Worm (Caenorhabditis elegans): ENCODE data around the gene T25D10.4.

The T25D10.4 gene

DNA sequence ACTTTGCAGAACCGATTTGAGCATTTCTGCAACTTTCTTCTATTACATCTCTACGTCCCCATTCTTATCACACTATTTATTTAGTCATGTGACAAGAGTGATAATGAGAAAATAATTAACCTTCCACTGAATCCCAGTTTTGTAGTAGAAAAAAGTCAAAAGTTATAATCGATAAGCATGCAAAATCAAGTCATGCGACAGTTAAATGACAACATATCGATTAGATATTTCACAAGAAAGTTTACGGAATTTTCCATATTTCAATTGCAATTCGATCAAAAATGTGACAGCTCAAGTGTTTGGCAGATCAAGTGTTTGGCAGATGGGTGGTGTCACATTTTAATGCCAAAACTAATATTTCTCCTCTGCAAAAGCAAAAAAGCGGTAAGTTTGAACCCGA lies 35.4 kb downstream of the T25D10.4 start (continued):
- TF ChIP-seq unc-55 (GFP tag; optimal IDR thresholded peaks at IDR 0.05) (no peak), lin-13 (GFP tag; optimal IDR thresholded peaks at IDR 0.05) (no peak), mdl-1 (tag; optimal IDR thresholded peaks at IDR 0.05) (no peak), nhr-237 (tag; optimal IDR thresholded peaks at IDR 0.05) (no peak), ceh-82 (tag; optimal IDR thresholded peaks at IDR 0.05) (no peak)

DNA sequence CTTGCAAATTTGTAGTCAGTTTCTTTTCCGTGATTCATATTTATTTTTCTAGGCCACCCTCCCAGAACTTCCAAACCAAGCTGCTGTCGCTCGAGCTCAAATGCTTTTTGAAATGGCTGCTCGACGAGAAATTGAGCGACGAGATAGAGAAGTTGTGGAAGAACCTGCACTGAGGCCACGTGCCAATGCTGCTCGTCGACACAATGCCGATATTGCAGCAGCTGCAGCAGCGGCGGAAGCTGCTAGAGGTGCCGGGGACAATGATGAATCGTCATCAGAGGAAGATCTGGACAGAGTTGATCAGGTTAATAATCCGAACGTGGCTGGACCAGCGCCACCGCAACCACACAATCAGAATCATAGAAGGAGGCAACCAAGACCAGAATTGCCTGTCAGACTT lies 36.7 kb downstream of the T25D10.4 start:
- TF ChIP-seq nhr-77 (tag; optimal IDR thresholded peaks at IDR 0.05) = no peak
- no peak for TF ChIP-seq ceh-82 (tag; optimal IDR thresholded peaks at IDR 0.05)
- no peak for TF ChIP-seq nhr-6 (tag; optimal IDR thresholded peaks at IDR 0.05)
- no peak for TF ChIP-seq mdl-1 (tag; optimal IDR thresholded peaks at IDR 0.05)
- TF ChIP-seq lin-11 (tag; optimal IDR thresholded peaks at IDR 0.05) = no peak
- TF ChIP-seq sma-9 (GFP tag; optimal IDR thresholded peaks at IDR 0.05) = no peak
- TF ChIP-seq sma-9 (tag; optimal IDR thresholded peaks at IDR 0.05) = no peak
- TF ChIP-seq ztf-4 (tag; optimal IDR thresholded peaks at IDR 0.05) = no peak
- no peak for TF ChIP-seq nhr-129 (tag; optimal IDR thresholded peaks at IDR 0.05)
- no peak for TF ChIP-seq ztf-1 (GFP tag; conservative IDR thresholded peaks at IDR 0.05)
- no peak for TF ChIP-seq aly-2 (tag; optimal IDR thresholded peaks at IDR 0.05)
- TF ChIP-seq nhr-25 (tag; optimal IDR thresholded peaks at IDR 0.05) = no peak

DNA sequence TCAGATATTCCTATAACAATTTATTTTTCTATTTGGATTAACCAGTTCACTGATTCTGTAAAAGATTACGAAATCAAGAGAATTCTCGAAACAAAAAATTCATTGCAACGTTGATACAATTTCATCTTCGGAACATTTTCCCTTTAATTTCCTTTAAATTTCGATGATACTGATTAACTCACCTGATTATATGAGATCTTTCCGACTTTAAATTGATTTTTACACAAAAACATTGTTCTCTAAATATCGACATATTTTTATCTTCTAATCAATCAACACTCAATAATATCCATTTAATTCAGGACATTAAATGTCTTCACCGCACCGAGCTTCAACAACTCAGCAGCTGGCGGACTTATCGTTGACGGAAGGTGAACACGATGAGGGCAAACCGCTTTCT lies 39.1 kb downstream of the T25D10.4 start, which contains the start of gene lin-23:
Gene lin-23, plus strand, starts transcription at position 301 of the 400 bp plus-strand sequence.
- TF ChIP-seq elt-3 (tag; optimal IDR thresholded peaks at IDR 0.05) = no peak
- no peak for TF ChIP-seq nhr-129 (tag; optimal IDR thresholded peaks at IDR 0.05)
- no peak for TF ChIP-seq gmeb-1 (tag; optimal IDR thresholded peaks at IDR 0.05)
- no peak for TF ChIP-seq ceh-16 (tag; optimal IDR thresholded peaks at IDR 0.05)
- no peak for TF ChIP-seq lin-39 (tag; optimal IDR thresholded peaks at IDR 0.05)
- TF ChIP-seq F13H6.1 (tag; optimal IDR thresholded peaks at IDR 0.05) = no peak
- TF ChIP-seq aly-2 (tag; optimal IDR thresholded peaks at IDR 0.05) = no peak
- TF ChIP-seq unc-55 (GFP tag; optimal IDR thresholded peaks at IDR 0.05) = no peak

DNA sequence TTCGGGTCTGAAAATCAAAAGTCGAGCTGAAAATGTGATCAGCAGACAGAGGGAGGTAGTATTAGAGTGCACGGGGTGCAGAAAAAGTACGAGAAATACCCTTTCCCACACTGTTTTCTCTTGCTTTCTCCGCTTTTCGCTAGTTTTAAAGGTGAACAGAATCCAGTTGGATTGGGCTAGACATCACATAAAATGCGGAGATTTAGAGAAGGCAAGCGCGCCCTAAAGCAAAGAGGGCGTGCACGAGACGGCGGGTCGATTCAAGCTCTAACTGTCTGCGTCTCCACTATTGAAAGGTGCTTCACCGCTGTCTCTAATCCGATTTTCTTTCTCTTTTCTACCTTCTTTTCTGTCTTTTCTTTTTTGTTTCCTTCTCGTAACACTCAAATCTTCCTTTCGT lies 40.0 kb downstream of the T25D10.4 start:
- TF ChIP-seq skn-1 (tag; optimal IDR thresholded peaks at IDR 0.05) (no peak), nhr-23 (tag; optimal IDR thresholded peaks at IDR 0.05) (no peak), mdl-1 (tag; optimal IDR thresholded peaks at IDR 0.05) (peak; percentile 91 to 94), mbf-1 (tag; optimal IDR thresholded peaks at IDR 0.05) (no peak), elt-1 (tag; optimal IDR thresholded peaks at IDR 0.05) (no peak), ztf-1 (GFP tag; conservative IDR thresholded peaks at IDR 0.05) (no peak), lsy-2 (tag; optimal IDR thresholded peaks at IDR 0.05) (peak; percentile 66 to 88), blmp-1 (tag; optimal IDR thresholded peaks at IDR 0.05; ENCODE audit: insufficient read depth) (peak; percentile 92), unc-62 (GFP tag; optimal IDR thresholded peaks at IDR 0.05) (no peak), aly-2 (tag; optimal IDR thresholded peaks at IDR 0.05) (no peak), sem-4 (tag; optimal IDR thresholded peaks at IDR 0.05) (no peak), F13H6.1 (tag; optimal IDR thresholded peaks at IDR 0.05) (peak; percentile 88), ztf-4 (tag; optimal IDR thresholded peaks at IDR 0.05) (peak; percentile 60), nhr-6 (tag; optimal IDR thresholded peaks at IDR 0.05) (peak; percentile 22), fos-1 (tag; optimal IDR thresholded peaks at IDR 0.05) (peak; percentile 53), R02D3.7 (tag; optimal IDR thresholded peaks at IDR 0.05) (no peak), unc-55 (GFP tag; optimal IDR thresholded peaks at IDR 0.05) (peak; percentile 91), nhr-25 (tag; optimal IDR thresholded peaks at IDR 0.05) (peak; percentile 79), Y55F3AM.14 (GFP tag; optimal IDR thresholded peaks at IDR 0.05) (no peak), crh-2 (tag; optimal IDR thresholded peaks at IDR 0.05) (peak; percentile 88), C34F6.9 (tag; optimal IDR thresholded peaks at IDR 0.05) (peak; percentile 93), nhr-10 (tag; optimal IDR thresholded peaks at IDR 0.05) (no peak), ceh-16 (tag; optimal IDR thresholded peaks at IDR 0.05) (no peak), unc-39 (tag; optimal IDR thresholded peaks at IDR 0.05) (no peak), gmeb-1 (tag; optimal IDR thresholded peaks at IDR 0.05) (peak; percentile 77), dmd-4 (tag; optimal IDR thresholded peaks at IDR 0.05) (no peak), sma-3 (GFP tag; optimal IDR thresholded peaks at IDR 0.05) (peak; percentile 80), nhr-237 (tag; optimal IDR thresholded peaks at IDR 0.05) (peak; percentile 40), nhr-11 (tag; optimal IDR thresholded peaks at IDR 0.05) (no peak), lin-11 (tag; optimal IDR thresholded peaks at IDR 0.05) (peak; percentile 83), lin-39 (tag; optimal IDR thresholded peaks at IDR 0.05) (no peak), nhr-21 (tag; optimal IDR thresholded peaks at IDR 0.05) (peak; percentile 81), egl-27 (tag; optimal IDR thresholded peaks at IDR 0.05) (peak; percentile 56), ama-1 (optimal IDR thresholded peaks at IDR 0.05) (no peak), nhr-129 (tag; optimal IDR thresholded peaks at IDR 0.05) (peak; percentile 89), lin-13 (GFP tag; optimal IDR thresholded peaks at IDR 0.05) (peak; percentile 77), ZK546.5 (tag; optimal IDR thresholded peaks at IDR 0.05) (no peak), alr-1 (tag; optimal IDR thresholded peaks at IDR 0.05) (no peak), nhr-12 (tag; optimal IDR thresholded peaks at IDR 0.05) (no peak), snpc-4 (tag; optimal IDR thresholded peaks at IDR 0.05) (peak; percentile 66), peb-1 (tag; optimal IDR thresholded peaks at IDR 0.05) (no peak), nhr-77 (tag; optimal IDR thresholded peaks at IDR 0.05) (no peak), zag-1 (tag; optimal IDR thresholded peaks at IDR 0.05) (peak; percentile 56)
